Fruit fly (Drosophila melanogaster): ENCODE results near the gene dj.

Gene dj

DNA sequence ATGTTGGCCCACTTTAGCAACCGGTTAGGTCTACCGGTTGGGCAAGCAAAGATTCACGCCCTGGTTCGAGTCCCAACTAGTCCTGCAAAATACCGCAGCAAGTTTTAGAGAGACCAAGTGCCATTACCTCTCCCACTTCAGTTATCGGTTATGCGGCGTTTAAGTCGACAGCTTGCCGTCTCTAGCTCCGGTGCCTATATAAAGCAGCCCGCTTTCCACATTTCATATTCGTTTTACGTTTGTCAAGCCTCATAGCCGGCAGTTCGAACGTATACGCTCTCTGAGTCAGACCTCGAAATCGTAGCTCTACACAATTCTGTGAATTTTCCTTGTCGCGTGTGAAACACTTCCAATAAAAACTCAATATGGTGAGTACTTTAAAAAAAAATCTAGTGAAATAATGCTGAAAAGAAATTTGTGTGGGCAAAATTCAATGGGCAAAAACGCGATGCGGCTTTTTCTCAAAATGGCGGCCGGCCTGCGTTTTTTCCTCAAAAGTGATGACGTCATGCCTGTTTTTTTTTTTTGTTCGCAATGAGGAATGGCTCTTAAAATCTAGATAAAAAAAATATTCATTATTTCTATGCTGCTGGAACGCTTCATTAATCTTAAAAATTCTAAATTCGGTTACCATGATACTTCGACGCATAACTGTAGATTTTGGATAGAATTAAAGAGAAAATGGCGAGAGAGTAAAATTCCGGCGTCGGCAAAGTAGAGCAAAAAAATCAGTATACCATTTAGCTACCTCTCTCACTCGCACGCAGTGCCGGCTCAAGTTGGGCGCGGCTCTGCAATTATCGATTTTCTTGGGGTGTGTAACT lies 27.5 kb downstream of the dj start, which contains the start of gene alphaTub84B (continued):
- TF ChIP-seq emc (GFP tag; optimal IDR thresholded peaks at IDR 0.05) (peak; percentile 48), CG7745 (tag; optimal IDR thresholded peaks at IDR 0.05) (no peak), grau (tag; optimal IDR thresholded peaks at IDR 0.05) (peak; percentile 45), Xbp1 (GFP tag; optimal IDR thresholded peaks at IDR 0.05) (peak; percentile 52), CG12155 (GFP tag; optimal IDR thresholded peaks at IDR 0.05) (peak; percentile 29), ind (GFP tag; optimal IDR thresholded peaks at IDR 0.05) (peak; percentile 18), CG2678 (tag; optimal IDR thresholded peaks at IDR 0.05) (peak; percentile 64), chm (GFP tag; IDR thresholded peaks at IDR 0.05) (peak; percentile 96), pnt (GFP tag; optimal IDR thresholded peaks at IDR 0.05) (peak; percentile 46), Poxn (GFP tag; IDR thresholded peaks at IDR 0.05) (no peak), sisA (GFP tag; IDR thresholded peaks at IDR 0.05) (no peak), CG11456 (GFP tag; IDR thresholded peaks at IDR 0.05) (peak; percentile 83), CG16815 (GFP tag; optimal IDR thresholded peaks at IDR 0.05) (no peak), CG31441 (GFP tag; IDR thresholded peaks at IDR 0.05) (peak; percentile 50; the same call in 1 of the 2 replicates), CG3995 (GFP tag; optimal IDR thresholded peaks at IDR 0.05) (no peak), kah (GFP tag; optimal IDR thresholded peaks at IDR 0.05) (peak; percentile 34), amos (GFP tag; IDR thresholded peaks at IDR 0.05; ENCODE audit: partially characterized antibody) (peak; percentile 68), CG14965 (GFP tag; optimal IDR thresholded peaks at IDR 0.05; ENCODE audit: borderline replicate concordance) (peak; percentile 50), Sry-β (GFP tag; optimal IDR thresholded peaks at IDR 0.05) (no peak), lmd (GFP tag; IDR thresholded peaks at IDR 0.05) (peak; percentile 10; the same call in 1 of the 2 replicates), Ada2b (GFP tag; IDR thresholded peaks at IDR 0.05) (no peak), CG16779 (GFP tag; IDR thresholded peaks at IDR 0.05) (peak; percentile 66), fd102C (GFP tag; optimal IDR thresholded peaks at IDR 0.05) (peak; percentile 69), insv (GFP tag; optimal IDR thresholded peaks at IDR 0.05) (peak in 1 of 2 experiments; percentile 44), CG9215 (GFP tag; IDR thresholded peaks at IDR 0.05) (peak; percentile 32; the same call in 1 of the 2 replicates), mam (GFP tag; optimal IDR thresholded peaks at IDR 0.05) (peak; percentile 53), CG6272 (GFP tag; IDR thresholded peaks at IDR 0.05) (peak; percentile 39; the same call in 1 of the 2 replicates), sima (GFP tag; optimal IDR thresholded peaks at IDR 0.05) (no peak), CG3847 (GFP tag; IDR thresholded peaks at IDR 0.05) (peak; percentile 62), MTF-1 (GFP tag; optimal IDR thresholded peaks at IDR 0.05; ENCODE audit: borderline replicate concordance) (peak; percentile 77), phol (tag; optimal IDR thresholded peaks at IDR 0.05) (peak; percentile 88), ranshi (GFP tag; IDR thresholded peaks at IDR 0.05) (peak; percentile 44; the same call in 1 of the 2 replicates), Dp (GFP tag; optimal IDR thresholded peaks at IDR 0.05) (peak; percentile 35), Nf-YB (GFP tag; optimal IDR thresholded peaks at IDR 0.05) (peak; percentile 26), tna (GFP tag; IDR thresholded peaks at IDR 0.05; ENCODE audit: partially characterized antibody) (peak; percentile 71), CG4282 (GFP tag; optimal IDR thresholded peaks at IDR 0.05) (peak; percentile 81), cwo (GFP tag; optimal IDR thresholded peaks at IDR 0.05) (peak; percentile 67), CG7357 (GFP tag; IDR thresholded peaks at IDR 0.05) (no peak), ap (GFP tag; IDR thresholded peaks at IDR 0.05) (no peak), E2f2 (GFP tag; IDR thresholded peaks at IDR 0.05) (peak; percentile 33), Lhr (GFP tag; optimal IDR thresholded peaks at IDR 0.05) (peak; percentile 88), Stat92E (GFP tag; optimal IDR thresholded peaks at IDR 0.05) (peak in 1 of 3 experiments; percentile 96), Hey (tag; optimal IDR thresholded peaks at IDR 0.05) (peak; percentile 43), zfh2 (GFP tag; optimal IDR thresholded peaks at IDR 0.05) (peak; percentile 34), luna (GFP tag; optimal IDR thresholded peaks at IDR 0.05) (peak; percentile 58), zf30C (GFP tag; optimal IDR thresholded peaks at IDR 0.05) (peak; percentile 41), ftz-f1 (GFP tag; optimal IDR thresholded peaks at IDR 0.05) (peak; percentile 75), CG10565 (GFP tag; optimal IDR thresholded peaks at IDR 0.05) (no peak), Oaz (GFP tag; IDR thresholded peaks at IDR 0.05) (no peak)
